Worm (Caenorhabditis elegans) whole organism, L2 larva: ENCODE data around the gene str-44.

Source experiments
- C34F6.9 ChIP-seq: fragments of 150-350 bp; optimal IDR thresholded peaks from 2 replicates; lab custom pipeline; 2014; ENCODE audit warnings: missing biosample characterization, missing genetic modification characterization
- F13H6.1 ChIP-seq: sonication (generic microtip); optimal IDR thresholded peaks from 2 replicates; lab custom pipeline; 2016; ENCODE audit warnings: missing genetic modification characterization, missing compliant biosample characterization
- R02D3.7 ChIP-seq: fragments of 150-350 bp; optimal IDR thresholded peaks from 2 replicates; lab custom pipeline; 2014; ENCODE audit warnings: missing biosample characterization, missing genetic modification characterization
- Y55F3AM.14 ChIP-seq: fragments of 200-800 bp; sonication (Bioruptor generic); optimal IDR thresholded peaks from 2 replicates; lab custom pipeline; 2018; ENCODE audit warnings: mild to moderate bottlenecking, missing genetic modification characterization, missing compliant biosample characterization
- ZK546.5 ChIP-seq: sonication (generic microtip); optimal IDR thresholded peaks from 2 replicates; lab custom pipeline; 2017; ENCODE audit warnings: missing biosample characterization, missing genetic modification characterization
- alr-1 ChIP-seq: fragments of 150-350 bp; optimal IDR thresholded peaks from 2 replicates; lab custom pipeline; 2014; ENCODE audit warnings: missing biosample characterization, missing genetic modification characterization
- aly-2 ChIP-seq: fragments of 150-350 bp; optimal IDR thresholded peaks from 2 replicates; lab custom pipeline; 2014; ENCODE audit warnings: missing biosample characterization, missing genetic modification characterization
- ama-1 ChIP-seq: fragments of 150-350 bp; optimal IDR thresholded peaks from 2 replicates; lab custom pipeline; 2018; ENCODE audit warnings: inconsistent platforms
- blmp-1 ChIP-seq: sonication (generic microtip); optimal IDR thresholded peaks from 2 replicates; lab custom pipeline; 2017; ENCODE audit warnings: missing genetic modification characterization, mild to moderate bottlenecking, missing compliant biosample characterization, antibody characterized with exemption, moderate library complexity; ENCODE audit not compliant: insufficient read depth
- ceh-16 ChIP-seq: fragments of 150-350 bp; optimal IDR thresholded peaks from 2 replicates; lab custom pipeline; 2014; ENCODE audit warnings: missing biosample characterization, missing genetic modification characterization
- ceh-82 ChIP-seq: fragments of 150-350 bp; optimal IDR thresholded peaks from 2 replicates; lab custom pipeline; 2014; ENCODE audit warnings: missing biosample characterization, missing genetic modification characterization
- crh-2 ChIP-seq: sonication (generic microtip); optimal IDR thresholded peaks from 2 replicates; lab custom pipeline; 2017; ENCODE audit warnings: missing biosample characterization, missing genetic modification characterization
- dmd-4 ChIP-seq: sonication (generic microtip); optimal IDR thresholded peaks from 2 replicates; lab custom pipeline; 2017; ENCODE audit warnings: missing biosample characterization, missing genetic modification characterization
- egl-27 ChIP-seq: sonication (generic microtip); optimal IDR thresholded peaks from 3 replicates; lab custom pipeline; 2017; ENCODE audit warnings: missing biosample characterization, missing genetic modification reagents, missing genetic modification characterization
- elt-1 ChIP-seq: fragments of 150-350 bp; optimal IDR thresholded peaks from 2 replicates; lab custom pipeline; 2014; ENCODE audit warnings: missing biosample characterization, missing genetic modification characterization
- elt-3 ChIP-seq: sonication (generic microtip); optimal IDR thresholded peaks from 2 replicates; lab custom pipeline; 2017; ENCODE audit warnings: missing biosample characterization, missing genetic modification characterization
- fos-1 ChIP-seq: fragments of 150-350 bp; optimal IDR thresholded peaks from 2 replicates; lab custom pipeline; 2014; ENCODE audit warnings: missing biosample characterization, missing genetic modification characterization
- gmeb-1 ChIP-seq: fragments of 150-350 bp; optimal IDR thresholded peaks from 2 replicates; lab custom pipeline; 2014; ENCODE audit warnings: missing biosample characterization, missing genetic modification characterization
- lin-11 ChIP-seq: fragments of 150-350 bp; sonication (generic microtip); optimal IDR thresholded peaks from 2 replicates; lab custom pipeline; 2014; ENCODE audit warnings: missing biosample characterization, missing genetic modification characterization, inconsistent platforms, mixed read lengths
- lin-13 ChIP-seq: fragments of 150-350 bp; optimal IDR thresholded peaks from 2 replicates; lab custom pipeline; 2014; ENCODE audit warnings: missing biosample characterization, missing genetic modification reagents, missing genetic modification characterization
- lin-39 ChIP-seq: fragments of 150-350 bp; optimal IDR thresholded peaks from 2 replicates; lab custom pipeline; 2014; ENCODE audit warnings: missing biosample characterization, missing genetic modification reagents, missing genetic modification characterization
- lsy-2 ChIP-seq, 2 experiments: fragments of 150-350 bp in 1 of 2; sonication (generic microtip) in 1 of 2; optimal IDR thresholded peaks; 2 replicates each; lab custom pipeline; 2014 to 2017; ENCODE audit warnings: missing biosample characterization in 2 of 2, missing genetic modification characterization in 2 of 2
- mab-5 ChIP-seq: fragments of 150-350 bp; optimal IDR thresholded peaks from 2 replicates; lab custom pipeline; 2014; ENCODE audit warnings: missing biosample characterization, missing genetic modification characterization
- mbf-1 ChIP-seq: sonication (generic microtip); optimal IDR thresholded peaks from 2 replicates; lab custom pipeline; 2017; ENCODE audit warnings: missing biosample characterization, missing genetic modification characterization
- mdl-1 ChIP-seq, 2 experiments: fragments of 150-350 bp in 1 of 2; sonication (generic microtip) in 1 of 2; optimal IDR thresholded peaks; 2 replicates each; lab custom pipeline; 2017; ENCODE audit warnings: missing biosample characterization in 2 of 2, missing genetic modification characterization in 2 of 2
- nhr-10 ChIP-seq: sonication (generic microtip); optimal IDR thresholded peaks from 2 replicates; lab custom pipeline; 2017; ENCODE audit warnings: missing biosample characterization, missing genetic modification characterization
- nhr-11 ChIP-seq: fragments of 150-350 bp; optimal IDR thresholded peaks from 2 replicates; lab custom pipeline; 2014; ENCODE audit warnings: missing biosample characterization, missing genetic modification characterization
- nhr-12 ChIP-seq: fragments of 150-350 bp; optimal IDR thresholded peaks from 2 replicates; lab custom pipeline; 2014; ENCODE audit warnings: missing biosample characterization, missing genetic modification characterization
- nhr-129 ChIP-seq: fragments of 150-350 bp; optimal IDR thresholded peaks from 2 replicates; lab custom pipeline; 2014; ENCODE audit warnings: missing biosample characterization, missing genetic modification characterization
- nhr-21 ChIP-seq: fragments of 150-350 bp; optimal IDR thresholded peaks from 2 replicates; lab custom pipeline; 2014; ENCODE audit warnings: missing biosample characterization, missing genetic modification characterization
- nhr-23 ChIP-seq: fragments of 150-350 bp; optimal IDR thresholded peaks from 2 replicates; lab custom pipeline; 2014; ENCODE audit warnings: missing biosample characterization, missing genetic modification reagents, missing genetic modification characterization
- nhr-237 ChIP-seq: fragments of 150-350 bp; optimal IDR thresholded peaks from 2 replicates; lab custom pipeline; 2014; ENCODE audit warnings: missing biosample characterization, missing genetic modification characterization
- nhr-25 ChIP-seq: fragments of 150-350 bp; sonication (generic microtip); optimal IDR thresholded peaks from 3 replicates; lab custom pipeline; 2014; ENCODE audit warnings: missing biosample characterization, missing genetic modification characterization
- nhr-6 ChIP-seq: fragments of 150-350 bp; optimal IDR thresholded peaks from 2 replicates; lab custom pipeline; 2014; ENCODE audit warnings: missing biosample characterization, missing genetic modification characterization
- nhr-77 ChIP-seq: fragments of 150-350 bp; optimal IDR thresholded peaks from 2 replicates; lab custom pipeline; 2014; ENCODE audit warnings: missing biosample characterization, missing genetic modification characterization
- peb-1 ChIP-seq: fragments of 150-350 bp; optimal IDR thresholded peaks from 2 replicates; lab custom pipeline; 2014; ENCODE audit warnings: missing biosample characterization, missing genetic modification characterization
- sem-4 ChIP-seq: fragments of 150-350 bp; optimal IDR thresholded peaks from 2 replicates; lab custom pipeline; 2014; ENCODE audit warnings: missing biosample characterization, missing genetic modification reagents, missing genetic modification characterization
- skn-1 ChIP-seq: sonication (generic microtip); optimal IDR thresholded peaks from 2 replicates; lab custom pipeline; 2017; ENCODE audit warnings: missing biosample characterization, missing genetic modification characterization
- sma-3 ChIP-seq: sonication (generic microtip); optimal IDR thresholded peaks from 2 replicates; lab custom pipeline; 2016; ENCODE audit warnings: missing genetic modification reagents, missing genetic modification characterization, missing compliant biosample characterization
- sma-9 ChIP-seq, 2 experiments: fragments of 150-350 bp in 1 of 2; sonication (generic microtip) in 1 of 2; optimal IDR thresholded peaks; 2 replicates each; lab custom pipeline; 2014 to 2016; ENCODE audit warnings: missing genetic modification characterization in 2 of 2, mild to moderate bottlenecking in 1 of 2, missing biosample characterization in 1 of 2, missing compliant biosample characterization in 1 of 2, missing genetic modification reagents in 1 of 2, moderate library complexity in 1 of 2
- snpc-4 ChIP-seq: fragments of 150-350 bp; optimal IDR thresholded peaks from 2 replicates; lab custom pipeline; 2014; ENCODE audit warnings: missing biosample characterization, missing genetic modification characterization
- unc-39 ChIP-seq: fragments of 150-350 bp; optimal IDR thresholded peaks from 2 replicates; lab custom pipeline; 2014; ENCODE audit warnings: missing biosample characterization, missing genetic modification characterization
- unc-55 ChIP-seq: fragments of 150-350 bp; sonication (generic microtip); optimal IDR thresholded peaks from 3 replicates; lab custom pipeline; 2014; ENCODE audit warnings: missing biosample characterization, missing genetic modification reagents, missing genetic modification characterization
- unc-62 ChIP-seq: fragments of 150-350 bp; optimal IDR thresholded peaks from 2 replicates; lab custom pipeline; 2014; ENCODE audit warnings: missing biosample characterization, missing genetic modification reagents, missing genetic modification characterization
- zag-1 ChIP-seq: fragments of 150-350 bp; optimal IDR thresholded peaks from 2 replicates; lab custom pipeline; 2014; ENCODE audit warnings: missing biosample characterization, missing genetic modification characterization
- ztf-1 ChIP-seq: fragments of 200-800 bp; sonication (Bioruptor generic); conservative IDR thresholded peaks from 2 replicates; pipeline ENCODE4 v1.3.6; 2022; ENCODE audit warnings: missing genetic modification characterization, missing compliant biosample characterization
- ztf-11 ChIP-seq: sonication (generic microtip); optimal IDR thresholded peaks from 2 replicates; lab custom pipeline; 2017; ENCODE audit warnings: missing biosample characterization, missing genetic modification characterization
- ztf-4 ChIP-seq: fragments of 150-350 bp; optimal IDR thresholded peaks from 2 replicates; lab custom pipeline; 2014; ENCODE audit warnings: missing biosample characterization, missing genetic modification characterization

The str-44 gene

DNA sequence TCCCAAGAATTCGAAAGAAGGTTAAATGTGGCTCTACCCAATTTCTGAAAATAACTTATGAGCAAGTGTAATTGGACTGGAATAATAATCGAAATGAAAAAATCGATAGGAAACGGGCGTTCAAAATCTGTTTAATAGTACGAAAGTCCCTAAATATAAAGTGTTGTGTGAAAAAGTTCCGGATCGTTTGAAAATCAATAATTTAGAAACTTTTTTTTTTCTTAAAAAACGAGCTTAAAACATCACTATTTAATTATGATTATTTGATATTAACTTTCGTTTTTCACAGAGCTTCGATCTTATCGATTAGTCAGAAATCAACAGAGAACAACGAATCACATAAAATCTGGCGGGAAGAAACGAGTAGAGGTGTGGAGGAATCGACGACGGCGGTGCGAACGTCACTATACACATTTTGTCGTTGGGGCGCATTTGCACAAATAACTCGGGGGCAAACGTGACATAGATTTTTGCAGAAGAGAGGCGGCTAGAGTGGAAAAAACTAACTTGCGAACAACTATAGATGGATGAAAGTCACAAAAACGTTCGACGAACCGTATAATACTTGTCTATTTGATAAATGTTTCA is 32.2 kb upstream of the str-44 start, which contains the start of gene hecd-1:
hecd-1 (minus strand) TSS at position 51 of the 588 bp plus-strand sequence.
- TF ChIP-seq nhr-77 (tag; lab: Kevin White, UChicago) (no peak), sem-4 (no peak), mbf-1 (tag; lab: Kevin White, UChicago) (no peak), nhr-129 (tag; lab: Kevin White, UChicago) (peak; percentile 56), blmp-1 (tag; lab: Kevin White, UChicago) (no peak), nhr-237 (tag; lab: Kevin White, UChicago) (no peak), lin-11 (tag; lab: Kevin White, UChicago) (no peak), fos-1 (tag; lab: Kevin White, UChicago) (no peak), crh-2 (tag; lab: Kevin White, UChicago) (peak; percentile 30), zag-1 (tag; lab: Kevin White, UChicago) (no peak), mdl-1 (tag; optimal IDR thresholded peaks at IDR 0.05; lab: Kevin White, UChicago) (no peak), unc-39 (tag; lab: Kevin White, UChicago) (no peak), ztf-1 (no peak)

- TF ChIP-seq ceh-16 (tag; lab: Kevin White, UChicago): no peak
- TF ChIP-seq ZK546.5 (tag; lab: Kevin White, UChicago): no peak
- TF ChIP-seq nhr-11 (tag; lab: Kevin White, UChicago): no peak
- TF ChIP-seq zag-1 (tag; lab: Kevin White, UChicago): no peak
- no peak for TF ChIP-seq mbf-1 (tag; lab: Kevin White, UChicago)
- TF ChIP-seq mdl-1 (tag; optimal IDR thresholded peaks at IDR 0.05; lab: Kevin White, UChicago): no peak
- no peak for TF ChIP-seq dmd-4 (tag; lab: Kevin White, UChicago)
- TF ChIP-seq blmp-1 (tag; lab: Kevin White, UChicago): no peak
- no peak for TF ChIP-seq nhr-237 (tag; lab: Kevin White, UChicago)
- TF ChIP-seq C34F6.9 (tag; lab: Kevin White, UChicago): peak; percentile 56
- TF ChIP-seq mab-5 (tag; lab: Kevin White, UChicago): no peak
- no peak for TF ChIP-seq gmeb-1 (tag; lab: Kevin White, UChicago)
- TF ChIP-seq ama-1 (lab: Kevin White, UChicago): no peak
- TF ChIP-seq sem-4: no peak
- TF ChIP-seq nhr-12 (tag; lab: Kevin White, UChicago): no peak
- TF ChIP-seq nhr-25 (tag; lab: Kevin White, UChicago): no peak
- TF ChIP-seq lin-39: no peak
- no peak for TF ChIP-seq nhr-6
- TF ChIP-seq sma-9 (GFP tag; optimal IDR thresholded peaks at IDR 0.05; lab: Kevin White, UChicago): no peak
- no peak for TF ChIP-seq sma-9 (tag; optimal IDR thresholded peaks at IDR 0.05; lab: Kevin White, UChicago)
- no peak for TF ChIP-seq ztf-1
- TF ChIP-seq ztf-4 (tag; lab: Kevin White, UChicago): no peak
- TF ChIP-seq unc-62 (GFP tag; lab: Kevin White, UChicago): no peak
- no peak for TF ChIP-seq alr-1 (tag; lab: Kevin White, UChicago)
- no peak for TF ChIP-seq peb-1 (tag; lab: Kevin White, UChicago)
- peak; percentile 25 for TF ChIP-seq fos-1 (tag; lab: Kevin White, UChicago)
- TF ChIP-seq F13H6.1: no peak
- TF ChIP-seq lsy-2 (tag; optimal IDR thresholded peaks at IDR 0.05; lab: Kevin White, UChicago): peak in 1 of 2 experiments; percentile 55
- no peak for TF ChIP-seq snpc-4 (tag; lab: Kevin White, UChicago)
- TF ChIP-seq crh-2 (tag; lab: Kevin White, UChicago): peak; percentile 30
- TF ChIP-seq R02D3.7 (tag; lab: Kevin White, UChicago): no peak
- peak; percentile 61 for TF ChIP-seq nhr-129 (tag; lab: Kevin White, UChicago)
- TF ChIP-seq ztf-11 (tag; lab: Kevin White, UChicago): no peak
- TF ChIP-seq sma-3 (GFP tag; lab: Kevin White, UChicago): no peak
- TF ChIP-seq elt-3 (tag; lab: Kevin White, UChicago): no peak
- peak; percentile 51 for TF ChIP-seq unc-55 (GFP tag; lab: Kevin White, UChicago)
- no peak for TF ChIP-seq lin-13 (GFP tag; lab: Kevin White, UChicago)
- no peak for TF ChIP-seq Y55F3AM.14 (GFP tag; lab: Kevin White, UChicago)
- no peak for TF ChIP-seq ceh-82 (tag; lab: Kevin White, UChicago)
- no peak for TF ChIP-seq nhr-23 (tag; lab: Kevin White, UChicago)
- TF ChIP-seq skn-1 (tag; lab: Kevin White, UChicago): no peak
- TF ChIP-seq nhr-21 (tag; lab: Kevin White, UChicago): no peak
- TF ChIP-seq aly-2 (tag; lab: Kevin White, UChicago): no peak
- TF ChIP-seq lin-11 (tag; lab: Kevin White, UChicago): no peak
- TF ChIP-seq elt-1: no peak
- no peak for TF ChIP-seq nhr-77 (tag; lab: Kevin White, UChicago)
- no peak for TF ChIP-seq nhr-10 (tag; lab: Kevin White, UChicago)
- no peak for TF ChIP-seq unc-39 (tag; lab: Kevin White, UChicago)
- no peak for TF ChIP-seq egl-27
Measured at ce11 chrIV:7147722-7148121, 29.3 kb upstream of the str-44 start.
